Worm (Caenorhabditis elegans) whole organism, late embryonic: ENCODE data around the gene F28F8.9.

Source experiments
- C38D4.7 ChIP-seq: fragments of 200-800 bp; sonication (Bioruptor generic); optimal IDR thresholded peaks from 2 replicates; lab custom pipeline; 2018; ENCODE audit warnings: mild to moderate bottlenecking, missing genetic modification characterization, moderate library complexity, missing compliant biosample characterization
- F13H6.1 ChIP-seq: sonication (generic microtip); optimal IDR thresholded peaks from 2 replicates; lab custom pipeline; 2016; ENCODE audit warnings: missing genetic modification characterization, missing compliant biosample characterization
- K02D7.2 ChIP-seq: sonication (generic microtip); optimal IDR thresholded peaks from 2 replicates; lab custom pipeline; 2017; ENCODE audit warnings: mild to moderate bottlenecking, missing genetic modification characterization, missing compliant biosample characterization
- ceh-19 ChIP-seq: fragments of 200-800 bp; sonication (Bioruptor generic); optimal IDR thresholded peaks from 2 replicates; lab custom pipeline; 2018; ENCODE audit warnings: mild to moderate bottlenecking, missing genetic modification characterization, missing compliant biosample characterization
- ceh-30 ChIP-seq: fragments of 150-350 bp; optimal IDR thresholded peaks from 2 replicates; lab custom pipeline; 2014; ENCODE audit warnings: missing biosample characterization, missing genetic modification characterization
- ceh-45 ChIP-seq: fragments of 200-800 bp; sonication (Bioruptor generic); IDR thresholded peaks from 2 replicates; pipeline ENCODE4 v1.3.6; 2022; ENCODE audit warnings: missing genetic modification reagents, missing genetic modification characterization, missing compliant biosample characterization
- ceh-48 ChIP-seq: sonication (generic microtip); optimal IDR thresholded peaks from 2 replicates; lab custom pipeline; 2016; ENCODE audit warnings: missing genetic modification characterization, inconsistent platforms, missing compliant biosample characterization
- ceh-6 ChIP-seq: fragments of 200-800 bp; sonication (Bioruptor generic); optimal IDR thresholded peaks from 2 replicates; lab custom pipeline; 2018; ENCODE audit warnings: mild to moderate bottlenecking, missing genetic modification characterization, missing compliant biosample characterization
- ceh-9 ChIP-seq: sonication (generic microtip); optimal IDR thresholded peaks from 2 replicates; lab custom pipeline; 2016; ENCODE audit warnings: mild to moderate bottlenecking, missing genetic modification characterization, inconsistent platforms, missing compliant biosample characterization
- che-1 ChIP-seq: sonication (generic microtip); optimal IDR thresholded peaks from 2 replicates; lab custom pipeline; 2016; ENCODE audit warnings: mild to moderate bottlenecking, missing genetic modification characterization, missing compliant biosample characterization
- dmd-4 ChIP-seq: sonication (generic microtip); optimal IDR thresholded peaks from 2 replicates; lab custom pipeline; 2016; ENCODE audit warnings: borderline replicate concordance, missing genetic modification characterization, missing compliant biosample characterization
- dve-1 ChIP-seq: sonication (generic microtip); optimal IDR thresholded peaks from 2 replicates; lab custom pipeline; 2017; ENCODE audit warnings: antibody characterized with exemption, mild to moderate bottlenecking, missing genetic modification characterization, missing compliant biosample characterization
- fax-1 ChIP-seq: sonication (generic microtip); optimal IDR thresholded peaks from 2 replicates; lab custom pipeline; 2016; ENCODE audit warnings: missing genotype, missing genetic modification characterization, missing compliant biosample characterization
- gmeb-2 ChIP-seq: sonication (generic microtip); optimal IDR thresholded peaks from 2 replicates; lab custom pipeline; 2016; ENCODE audit warnings: missing genetic modification characterization, inconsistent platforms, missing compliant biosample characterization
- hlh-13 ChIP-seq: fragments of 200-800 bp; sonication (Bioruptor generic); optimal IDR thresholded peaks from 2 replicates; lab custom pipeline; 2018; ENCODE audit warnings: mild to moderate bottlenecking, missing genetic modification characterization, missing compliant biosample characterization
- hlh-15 ChIP-seq: sonication (generic microtip); optimal IDR thresholded peaks from 2 replicates; lab custom pipeline; 2016; ENCODE audit warnings: missing genetic modification characterization, missing compliant biosample characterization
- hlh-30 ChIP-seq: sonication (generic microtip); optimal IDR thresholded peaks from 2 replicates; lab custom pipeline; 2017; ENCODE audit warnings: antibody characterized with exemption, missing genetic modification characterization, missing compliant biosample characterization; ENCODE audit not compliant: insufficient read depth
- hlh-8 ChIP-seq: sonication (generic microtip); optimal IDR thresholded peaks from 2 replicates; lab custom pipeline; 2016; ENCODE audit warnings: missing genotype, missing genetic modification characterization, missing compliant biosample characterization
- lim-6 ChIP-seq: sonication (generic microtip); optimal IDR thresholded peaks from 2 replicates; lab custom pipeline; 2016; ENCODE audit warnings: missing genetic modification characterization, missing compliant biosample characterization
- madf-2 ChIP-seq: sonication (generic microtip); optimal IDR thresholded peaks from 2 replicates; lab custom pipeline; 2017; ENCODE audit warnings: missing genetic modification characterization, missing compliant biosample characterization
- mec-3 ChIP-seq: sonication (generic microtip); optimal IDR thresholded peaks from 2 replicates; lab custom pipeline; 2016; ENCODE audit warnings: borderline replicate concordance, missing genetic modification characterization, missing compliant biosample characterization
- nfya-1 ChIP-seq: sonication (generic microtip); optimal IDR thresholded peaks from 2 replicates; lab custom pipeline; 2017; ENCODE audit warnings: missing genetic modification characterization, mild to moderate bottlenecking, missing compliant biosample characterization, antibody characterized with exemption, moderate library complexity
- nhr-232 ChIP-seq: sonication (generic microtip); optimal IDR thresholded peaks from 2 replicates; lab custom pipeline; 2016; ENCODE audit warnings: missing genetic modification characterization, missing compliant biosample characterization
- npax-4 ChIP-seq: sonication (generic microtip); optimal IDR thresholded peaks from 2 replicates; lab custom pipeline; 2016; ENCODE audit warnings: missing genetic modification characterization, missing compliant biosample characterization
- pat-9 ChIP-seq: fragments of 200-800 bp; sonication (Bioruptor generic); optimal IDR thresholded peaks from 2 replicates; lab custom pipeline; 2018; ENCODE audit warnings: mild to moderate bottlenecking, missing genetic modification characterization, moderate library complexity, missing compliant biosample characterization
- pha-2 ChIP-seq: sonication (generic microtip); optimal IDR thresholded peaks from 2 replicates; lab custom pipeline; 2017; ENCODE audit warnings: mild to moderate bottlenecking, missing genetic modification characterization, missing compliant biosample characterization
- pqm-1 ChIP-seq: sonication (generic microtip); optimal IDR thresholded peaks from 2 replicates; lab custom pipeline; 2016; ENCODE audit warnings: missing genetic modification characterization, missing compliant biosample characterization
- pros-1 ChIP-seq: fragments of 150-350 bp; optimal IDR thresholded peaks from 2 replicates; lab custom pipeline; 2014; ENCODE audit warnings: missing biosample characterization, missing genetic modification reagents, missing genetic modification characterization
- ref-2 ChIP-seq: sonication (generic microtip); optimal IDR thresholded peaks from 2 replicates; lab custom pipeline; 2016; ENCODE audit warnings: missing genetic modification characterization, missing compliant biosample characterization
- sox-2 ChIP-seq: fragments of 200-800 bp; sonication (Bioruptor generic); IDR thresholded peaks from 2 replicates; pipeline ENCODE4 v1.3.6; 2022; ENCODE audit warnings: missing genetic modification reagents, missing genetic modification characterization, missing compliant biosample characterization
- sox-4 ChIP-seq: sonication (generic microtip); optimal IDR thresholded peaks from 2 replicates; lab custom pipeline; 2017; ENCODE audit warnings: mild to moderate bottlenecking, missing genetic modification characterization, inconsistent platforms, missing compliant biosample characterization
- unc-3 ChIP-seq, 2 experiments: fragments of 200-800 bp in 1 of 2; sonication (Bioruptor generic) in 1 of 2; sonication (generic microtip) in 1 of 2; conservative IDR thresholded peaks in 1 of 2; optimal IDR thresholded peaks in 1 of 2; 2 replicates each; pipeline versions ENCODE4 v1.3.6 to Lab custom; 2016 to 2022; ENCODE audit warnings: missing compliant biosample characterization in 2 of 2, missing genetic modification characterization in 2 of 2, missing genetic modification reagents in 1 of 2
- zip-5 ChIP-seq: sonication (generic microtip); optimal IDR thresholded peaks from 2 replicates; lab custom pipeline; 2016; ENCODE audit warnings: missing genetic modification characterization, missing compliant biosample characterization
- ztf-16 ChIP-seq: sonication (generic microtip); optimal IDR thresholded peaks from 2 replicates; lab custom pipeline; 2017; ENCODE audit warnings: missing genetic modification characterization, missing compliant biosample characterization

F28F8.9 gene

DNA sequence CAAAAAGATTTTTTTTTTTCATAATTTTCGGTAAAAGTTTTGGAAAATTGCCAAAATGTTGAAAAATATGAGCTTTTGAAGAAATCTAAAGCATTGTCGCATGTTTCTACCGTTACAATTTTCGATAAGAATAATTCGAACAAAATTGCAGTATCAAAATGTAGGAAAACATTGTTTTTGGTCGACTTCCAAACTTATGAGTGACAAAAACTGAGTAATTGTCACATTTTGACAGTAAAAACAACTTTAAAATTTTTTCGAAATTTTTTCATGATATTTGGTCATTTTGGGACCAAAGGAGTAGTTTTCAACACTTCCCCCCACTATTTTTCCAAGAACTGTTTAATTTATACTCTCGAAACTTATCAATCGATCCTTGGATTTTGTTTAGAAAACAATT is 16.1 kb upstream of the F28F8.9 start, which contains the start of gene fbxa-139:
Gene fbxa-139 (minus strand): TSS at position 101 of the 400 bp plus-strand sequence.
- TF ChIP-seq ceh-6 (GFP tag; lab: Kevin White, UChicago) (no peak), ceh-48 (tag; lab: Kevin White, UChicago) (no peak), gmeb-2 (no peak), ceh-19 (GFP tag; lab: Kevin White, UChicago) (no peak), npax-4 (tag; lab: Kevin White, UChicago) (no peak), lim-6 (no peak), pha-2 (no peak), madf-2 (no peak), F13H6.1 (tag; lab: Kevin White, UChicago) (no peak), mec-3 (no peak), fax-1 (no peak), pros-1 (no peak), nhr-232 (tag; lab: Kevin White, UChicago) (no peak), ztf-16 (no peak), hlh-13 (no peak)
- TF ChIP-seq, all 69 proteins: peak for 0

DNA sequence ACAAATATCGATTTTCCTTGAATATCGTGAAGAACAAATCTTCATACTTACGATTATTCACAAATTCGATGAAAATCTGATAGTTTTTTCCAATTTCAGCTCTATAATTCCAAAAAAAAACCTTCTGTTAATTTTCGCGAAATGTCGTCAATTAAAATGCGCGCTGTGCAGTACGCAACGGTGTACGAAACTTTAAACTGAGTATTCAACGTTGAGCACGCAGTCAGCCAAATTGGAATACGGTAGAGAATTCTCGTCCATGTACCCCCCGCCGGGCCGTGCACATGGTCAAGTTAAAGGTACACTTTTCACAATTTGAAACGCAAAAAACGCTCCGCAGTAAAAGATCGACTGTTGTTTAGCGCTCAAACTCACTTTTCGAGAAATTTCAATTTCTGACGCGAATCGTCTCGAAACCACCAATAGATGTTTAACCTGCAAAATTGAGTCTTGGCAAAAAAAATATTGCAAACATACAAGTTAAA is 11.8 kb upstream of the F28F8.9 start, which contains the start of gene F28F8.7:
Gene F28F8.7 (minus strand): TSS at position 435 of the 485 bp plus-strand sequence.
- TF ChIP-seq ref-2 (tag; lab: Kevin White, UChicago), result peak; percentile 29

DNA sequence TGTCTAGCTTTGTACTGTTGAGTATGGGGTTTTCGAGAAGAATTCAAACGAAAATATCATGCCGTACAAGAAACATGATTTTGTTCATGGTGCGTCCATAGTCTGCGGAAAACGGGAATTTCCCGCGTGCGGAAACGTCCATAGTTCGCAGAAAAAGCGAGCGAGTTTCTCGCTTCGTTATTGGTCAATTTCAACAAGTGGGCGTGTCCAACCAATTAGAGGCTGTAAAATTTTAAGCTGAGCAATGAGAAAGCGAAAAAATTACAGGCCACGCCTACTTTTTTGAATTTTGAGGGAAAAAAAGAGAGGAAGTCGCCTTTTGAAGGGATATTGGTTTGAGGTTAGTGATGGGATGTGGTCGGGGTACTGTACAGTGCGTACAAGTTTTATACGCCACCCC is 3.0 kb upstream of the F28F8.9 start:
- peak; percentile 30 for TF ChIP-seq nfya-1 (tag; lab: Kevin White, UChicago)

DNA sequence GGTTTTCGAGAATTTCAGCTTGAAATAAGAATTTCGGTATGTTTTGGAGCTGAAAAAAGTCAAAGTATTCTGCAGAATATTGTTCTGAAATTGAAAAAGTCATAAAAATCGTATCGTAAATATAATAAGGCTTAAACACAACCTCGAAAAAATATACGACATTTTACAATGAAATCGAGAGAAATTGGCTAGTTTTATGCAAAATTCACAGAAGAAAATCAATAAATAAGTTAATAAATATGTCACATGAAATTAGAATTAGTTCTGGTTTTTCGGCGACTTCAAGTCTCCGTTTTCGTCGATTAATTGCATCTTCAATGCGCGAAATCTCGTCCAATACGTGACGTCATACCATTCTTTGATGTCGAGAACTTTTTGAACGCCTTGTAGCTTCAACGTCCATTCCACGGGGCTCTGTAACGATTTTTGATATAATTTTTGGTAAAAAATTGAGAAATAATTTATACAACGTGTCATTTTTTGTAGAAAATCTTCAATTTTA is 1.0 kb downstream of the F28F8.9 start, which contains the start of gene atx-3:
Gene atx-3 (minus strand): TSS at position 51 of the 502 bp plus-strand sequence.
- no peak for TF ChIP-seq K02D7.2 (tag; lab: Kevin White, UChicago)
- TF ChIP-seq ceh-30 (tag; lab: Kevin White, UChicago), result no peak
- no peak for TF ChIP-seq hlh-8 (tag; lab: Kevin White, UChicago)
- TF ChIP-seq ceh-9 (tag; lab: Kevin White, UChicago), result no peak
- TF ChIP-seq sox-4 (tag; lab: Kevin White, UChicago), result no peak
- no peak for TF ChIP-seq dmd-4 (tag; lab: Kevin White, UChicago)
- no peak for TF ChIP-seq pros-1
- no peak for TF ChIP-seq dve-1 (tag; lab: Kevin White, UChicago)
- no peak for TF ChIP-seq sox-2
- no peak for TF ChIP-seq lim-6
- no peak for TF ChIP-seq C38D4.7 (GFP tag; lab: Kevin White, UChicago)

DNA sequence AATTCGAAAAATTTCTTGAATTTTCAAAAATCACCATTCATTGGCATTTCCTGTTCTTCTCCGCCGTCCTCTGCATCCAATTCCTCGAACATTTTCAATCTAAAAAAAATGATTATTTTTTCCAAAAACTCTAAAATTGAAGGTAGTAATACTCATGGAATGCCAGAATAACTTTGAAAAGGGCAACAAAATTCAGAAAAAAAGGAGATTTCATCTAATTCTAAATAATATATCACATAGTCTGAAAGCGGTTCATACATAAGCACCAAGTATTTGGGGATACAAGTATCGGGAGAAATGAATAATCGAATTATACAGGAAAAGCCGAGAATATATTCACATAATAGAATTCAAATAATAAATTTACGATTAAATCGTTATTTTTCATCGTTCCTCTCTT is 3.2 kb downstream of the F28F8.9 start, which contains the start of gene mdt-28:
Gene mdt-28 (minus strand): TSS at position 101 of the 400 bp plus-strand sequence.
- TF ChIP-seq hlh-8 (tag; lab: Kevin White, UChicago) (no peak), ceh-6 (GFP tag; lab: Kevin White, UChicago) (no peak), hlh-15 (tag; lab: Kevin White, UChicago) (no peak), zip-5 (tag; lab: Kevin White, UChicago) (no peak), hlh-13 (no peak), unc-3 (GFP tag; conservative IDR thresholded peaks at IDR 0.05; lab: Robert Waterston, UW) (no peak), unc-3 (tag; optimal IDR thresholded peaks at IDR 0.05; lab: Kevin White, UChicago) (no peak), che-1 (tag; lab: Kevin White, UChicago) (no peak), gmeb-2 (no peak), pat-9 (tag; lab: Kevin White, UChicago) (no peak), npax-4 (tag; lab: Kevin White, UChicago) (no peak), fax-1 (no peak), pqm-1 (tag; lab: Kevin White, UChicago) (no peak), C38D4.7 (GFP tag; lab: Kevin White, UChicago) (no peak), hlh-30 (tag; lab: Kevin White, UChicago) (no peak), sox-4 (tag; lab: Kevin White, UChicago) (no peak), ceh-45 (GFP tag; lab: Robert Waterston, UW) (no peak)
